Fruit fly (Drosophila melanogaster): Measurements from ENCODE around the gene mRpL48.

- TF ChIP-seq CG8478 (optimal IDR thresholded peaks at IDR 0.05) (no peak), CTCF (optimal IDR thresholded peaks at IDR 0.05) (no peak)
These were observed 23.0 kb downstream of the mRpL48 start for dm6 chr2L:1733155-1733813.

All from S2 (cell line).